Fruit fly (Drosophila melanogaster) whole organism, wandering third instar larva: ENCODE data around the gene CG32191.

Experiments
- CG9705 ChIP-seq: fragments of 200-800 bp; sonication (Bioruptor generic); optimal IDR thresholded peaks from 2 replicates; lab custom pipeline; 2018; ENCODE audit warnings: missing biosample characterization, mild to moderate bottlenecking, missing genetic modification characterization
- Dif ChIP-seq: fragments of 200-275, 200-300 bp; sonication (Bioruptor generic); optimal IDR thresholded peaks from 2 replicates; lab custom pipeline; 2018; ENCODE audit warnings: missing biosample characterization, missing genetic modification characterization; ENCODE audit not compliant: partially characterized antibody
- Myc ChIP-seq: fragments of >200 bp; optimal IDR thresholded peaks from 2 replicates; lab custom pipeline; 2017
- dmrt93B ChIP-seq: fragments of 200-800 bp; sonication (Bioruptor generic); optimal IDR thresholded peaks from 2 replicates; lab custom pipeline; 2018; ENCODE audit warnings: missing biosample characterization, mild to moderate bottlenecking, missing genetic modification characterization
- h ChIP-seq: fragments of 200-800 bp; sonication (Bioruptor generic); optimal IDR thresholded peaks from 3 replicates; lab custom pipeline; 2016; ENCODE audit warnings: missing biosample characterization, mild to moderate bottlenecking, missing genetic modification characterization
- sv ChIP-seq: fragments of 200-800 bp; sonication (Bioruptor generic); optimal IDR thresholded peaks from 3 replicates; lab custom pipeline; 2016; ENCODE audit warnings: missing biosample characterization, missing genetic modification characterization
- usp ChIP-seq: fragments of >200 bp; optimal IDR thresholded peaks from 2 replicates; lab custom pipeline; 2017; ENCODE audit warnings: missing biosample characterization, missing genetic modification characterization

- TF ChIP-seq usp: no peak
- no peak for TF ChIP-seq dmrt93B (GFP tag; lab: Kevin White, UChicago)
- TF ChIP-seq h (GFP tag; lab: Kevin White, UChicago): no peak
- TF ChIP-seq Dif (GFP tag; lab: Kevin White, UChicago): no peak
- no peak for TF ChIP-seq CG9705 (GFP tag; lab: Kevin White, UChicago)
- no peak for TF ChIP-seq Myc (lab: Kevin White, UChicago)
- no peak for TF ChIP-seq sv (GFP tag; lab: Kevin White, UChicago)
Measured at dm6 chr3L:17791495-17791894, 17.5 kb downstream of the CG32191 start.
